Worm (Caenorhabditis elegans): ENCODE data around the gene smvt-1.

Gene smvt-1

ce11 chrX:2549322-2549721 lies 538 bp upstream of the smvt-1 start (continued):
- TF ChIP-seq nhr-71 (tag; optimal IDR thresholded peaks at IDR 0.05) (peak; percentile 80), C16A3.4 (tag; optimal IDR thresholded peaks at IDR 0.05) (peak; percentile 71), ceh-82 (tag; optimal IDR thresholded peaks at IDR 0.05) (peak; percentile 30 to 65 (median 36)), fkh-10 (GFP tag; optimal IDR thresholded peaks at IDR 0.05) (peak; percentile 15), fos-1 (tag; optimal IDR thresholded peaks at IDR 0.05) (peak; percentile 43), unc-130 (tag; optimal IDR thresholded peaks at IDR 0.05) (peak; percentile 36), sup-37 (GFP tag; optimal IDR thresholded peaks at IDR 0.05) (peak; percentile 32), C04F5.9 (tag; optimal IDR thresholded peaks at IDR 0.05) (no peak), xbp-1 (tag; optimal IDR thresholded peaks at IDR 0.05) (peak; percentile 29), jun-1 (tag; optimal IDR thresholded peaks at IDR 0.05) (peak; percentile 56), mep-1 (tag; optimal IDR thresholded peaks at IDR 0.05) (peak; percentile 86), lin-14 (GFP tag; optimal IDR thresholded peaks at IDR 0.05) (peak; percentile 79), rnt-1 (tag; optimal IDR thresholded peaks at IDR 0.05) (peak; percentile 75), lsy-2 (tag; optimal IDR thresholded peaks at IDR 0.05) (peak; percentile 45 to 70), irx-1 (tag; optimal IDR thresholded peaks at IDR 0.05) (peak; percentile 65), grh-1 (GFP tag; IDR thresholded peaks at IDR 0.05) (no peak), fkh-8 (tag; optimal IDR thresholded peaks at IDR 0.05) (peak; percentile 42), nhr-85 (tag) (peak; percentile 26), unc-30 (tag; optimal IDR thresholded peaks at IDR 0.05) (no peak), ztf-11 (tag; optimal IDR thresholded peaks at IDR 0.05) (peak in 1 of 2 experiments; percentile 50), vab-15 (tag; optimal IDR thresholded peaks at IDR 0.05) (no peak), lir-3 (tag; optimal IDR thresholded peaks at IDR 0.05; ENCODE audit: poor library complexity) (peak; percentile 48), nhr-90 (tag; optimal IDR thresholded peaks at IDR 0.05; ENCODE audit: poor library complexity) (peak; percentile 74), nhr-19 (GFP tag; conservative IDR thresholded peaks at IDR 0.05) (peak; percentile 76), elt-2 (tag; optimal IDR thresholded peaks at IDR 0.05) (peak; percentile 12), unc-98 (GFP tag; IDR thresholded peaks at IDR 0.05) (no peak), ceh-88 (GFP tag; IDR thresholded peaks at IDR 0.05) (peak; percentile 27; the same call in 1 of the 2 replicates), lin-13 (GFP tag; optimal IDR thresholded peaks at IDR 0.05) (no peak), snu-23 (GFP tag; optimal IDR thresholded peaks at IDR 0.05) (peak; percentile 84), lin-35 (GFP tag; optimal IDR thresholded peaks at IDR 0.05) (peak; percentile 39 to 67), dsc-1 (tag; optimal IDR thresholded peaks at IDR 0.05) (peak; percentile 74), lin-39 (tag; optimal IDR thresholded peaks at IDR 0.05) (no peak), F16B12.6 (tag; optimal IDR thresholded peaks at IDR 0.05) (no peak), nhr-20 (tag; optimal IDR thresholded peaks at IDR 0.05) (peak; percentile 75), swsn-7 (tag; optimal IDR thresholded peaks at IDR 0.05) (peak; percentile 75), alr-1 (tag; optimal IDR thresholded peaks at IDR 0.05; ENCODE audit: borderline replicate concordance) (no peak), nhr-47 (tag; optimal IDR thresholded peaks at IDR 0.05) (peak; percentile 80), snpc-4 (tag; optimal IDR thresholded peaks at IDR 0.05) (peak; percentile 48)

- no peak for TF ChIP-seq nhr-20 (tag; optimal IDR thresholded peaks at IDR 0.05)
- TF ChIP-seq elt-2 (tag; optimal IDR thresholded peaks at IDR 0.05), result peak; percentile 20
These were observed 4.1 kb downstream of the smvt-1 start for ce11 chrX:2544645-2545044.

ce11 chrX:2543353-2543752 lies 5.4 kb downstream of the smvt-1 start:
- TF ChIP-seq egl-13 (tag; optimal IDR thresholded peaks at IDR 0.05) (peak; percentile 18), sox-4 (tag; optimal IDR thresholded peaks at IDR 0.05) (no peak), unc-86 (tag; optimal IDR thresholded peaks at IDR 0.05) (no peak), nhr-85 (tag) (no peak), dsc-1 (tag; optimal IDR thresholded peaks at IDR 0.05) (peak; percentile 6), elt-2 (tag; optimal IDR thresholded peaks at IDR 0.05) (peak; percentile 6), rnt-1 (tag; optimal IDR thresholded peaks at IDR 0.05) (no peak)

All from whole organism, L1 larva.